Fruit fly (Drosophila melanogaster): ENCODE data around the gene slgA.
A peak's percentile ranks its signal among the peaks of the same experiment; 100 is the strongest.

Gene slgA

DNA sequence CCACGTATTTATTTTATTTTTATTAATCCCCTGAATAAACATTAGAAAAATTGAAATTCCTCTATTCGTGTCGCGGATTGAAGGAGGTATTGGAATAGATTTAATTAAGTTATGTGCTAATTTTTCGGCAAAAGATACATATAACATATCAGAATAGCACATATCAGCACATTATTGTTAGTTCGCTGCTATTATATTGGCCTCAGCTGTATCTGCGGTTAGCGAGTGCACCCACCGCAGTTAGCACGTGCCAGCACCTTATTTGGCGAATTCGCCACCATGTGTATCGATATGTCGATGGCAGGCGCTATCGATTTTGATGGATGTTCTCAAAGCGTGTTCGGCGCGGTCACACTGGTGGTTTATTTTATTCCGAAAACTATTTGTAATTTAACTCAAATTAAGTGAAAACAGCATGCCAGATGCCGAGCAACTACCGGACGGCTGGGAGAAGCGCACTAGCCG is 28.7 kb upstream of the slgA start, which contains the start of gene dod (continued):
- no peak for TF ChIP-seq CG15696 (tag; optimal IDR thresholded peaks at IDR 0.05)
- TF ChIP-seq CG8765 (GFP tag; IDR thresholded peaks at IDR 0.05), result no peak
- peak; percentile 51 for TF ChIP-seq CG17359 (tag; optimal IDR thresholded peaks at IDR 0.05)
- no peak for TF ChIP-seq Lim3 (GFP tag; IDR thresholded peaks at IDR 0.05)
- no peak for TF ChIP-seq CG12236 (GFP tag; optimal IDR thresholded peaks at IDR 0.05)
- TF ChIP-seq CG17912 (GFP tag; optimal IDR thresholded peaks at IDR 0.05), result peak; percentile 10
- peak; percentile 37 for TF ChIP-seq CG7556 (GFP tag; optimal IDR thresholded peaks at IDR 0.05)
- no peak for TF ChIP-seq Spps (tag; optimal IDR thresholded peaks at IDR 0.05)
- no peak for TF ChIP-seq pnt (GFP tag; optimal IDR thresholded peaks at IDR 0.05)
- TF ChIP-seq fd64A (GFP tag; optimal IDR thresholded peaks at IDR 0.05), result no peak
- no peak for TF ChIP-seq ac (GFP tag; optimal IDR thresholded peaks at IDR 0.05)
- peak; percentile 57 for TF ChIP-seq trem (tag; optimal IDR thresholded peaks at IDR 0.05)
- no peak for TF ChIP-seq gcm2 (GFP tag; optimal IDR thresholded peaks at IDR 0.05)
- TF ChIP-seq Mes4 (GFP tag; optimal IDR thresholded peaks at IDR 0.05), result no peak
- no peak for TF ChIP-seq CG10462 (GFP tag; optimal IDR thresholded peaks at IDR 0.05)
- TF ChIP-seq zen (tag; optimal IDR thresholded peaks at IDR 0.05), result peak; percentile 78
- TF ChIP-seq CG10267 (tag; optimal IDR thresholded peaks at IDR 0.05), result peak; percentile 59
- no peak for TF ChIP-seq en (GFP tag; optimal IDR thresholded peaks at IDR 0.05)
- peak; percentile 54 for TF ChIP-seq Dp (GFP tag; optimal IDR thresholded peaks at IDR 0.05)
- no peak for TF ChIP-seq lab (GFP tag; optimal IDR thresholded peaks at IDR 0.05)
- TF ChIP-seq Hr39 (optimal IDR thresholded peaks at IDR 0.05), result no peak
- TF ChIP-seq gsb (GFP tag; IDR thresholded peaks at IDR 0.05), result no peak
- peak; percentile 88 for TF ChIP-seq Med (GFP tag)
- TF ChIP-seq dimm (GFP tag; IDR thresholded peaks at IDR 0.05), result no peak
- TF ChIP-seq dan (GFP tag; IDR thresholded peaks at IDR 0.05), result no peak
- peak; percentile 30; the same call in 1 of the 2 replicates for TF ChIP-seq sim (GFP tag; IDR thresholded peaks at IDR 0.05)
- no peak for TF ChIP-seq CG10274 (GFP tag; optimal IDR thresholded peaks at IDR 0.05)
- TF ChIP-seq gcm (GFP tag; optimal IDR thresholded peaks at IDR 0.05), result peak; percentile 11
- no peak for TF ChIP-seq oc (tag; optimal IDR thresholded peaks at IDR 0.05)
- no peak for TF ChIP-seq nau (GFP tag; optimal IDR thresholded peaks at IDR 0.05)
- TF ChIP-seq schlank (tag; optimal IDR thresholded peaks at IDR 0.05), result no peak
- no peak for TF ChIP-seq B-H1 (GFP tag; IDR thresholded peaks at IDR 0.05)
- TF ChIP-seq CG13624 (GFP tag; optimal IDR thresholded peaks at IDR 0.05), result peak; percentile 61
- peak; percentile 37; the same call in 1 of the 4 replicates for TF ChIP-seq Gug (GFP tag; IDR thresholded peaks at IDR 0.05)

DNA sequence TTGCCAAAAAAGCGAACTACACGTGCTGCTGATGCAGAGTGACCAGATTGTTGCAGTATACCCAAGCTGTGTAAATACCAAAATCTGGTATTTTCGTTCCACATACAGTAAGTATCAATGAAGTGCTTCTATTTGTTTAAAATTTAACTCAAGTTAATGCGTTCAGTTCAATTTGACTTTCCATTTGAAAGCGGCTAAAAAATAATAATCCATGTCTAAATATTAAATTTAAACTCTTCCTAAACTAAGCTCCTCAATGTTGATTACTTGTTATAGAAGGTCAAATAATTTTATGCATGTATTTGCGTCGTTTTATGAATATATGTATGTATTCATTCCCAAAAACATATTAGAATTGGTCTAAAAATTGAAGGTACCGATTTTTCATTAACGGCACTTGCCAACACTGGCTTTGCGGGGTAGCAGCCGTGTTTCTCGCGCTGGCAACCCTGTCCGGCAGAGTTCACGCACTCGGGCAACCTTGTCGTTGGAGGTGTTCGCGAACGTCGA is 23.9 kb upstream of the slgA start, which contains the start of the genes peng and sol:
peng (minus strand) TSS at position 44 of the 510 bp plus-strand sequence.
sol (plus strand) TSS at position 481 of the 510 bp plus-strand sequence.
- TF ChIP-seq CG9727 (GFP tag; optimal IDR thresholded peaks at IDR 0.05), result peak; percentile 84
- TF ChIP-seq ash1 (GFP tag; optimal IDR thresholded peaks at IDR 0.05), result no peak
- peak; percentile 77 for TF ChIP-seq CG1602 (GFP tag; optimal IDR thresholded peaks at IDR 0.05)
- TF ChIP-seq Abd-B (GFP tag; optimal IDR thresholded peaks at IDR 0.05), result peak; percentile 72
- TF ChIP-seq kah (GFP tag; optimal IDR thresholded peaks at IDR 0.05), result no peak
- 0 out of 3 replicates have a peak, but pooled peaks have one; percentile 43 for TF ChIP-seq CG11560 (tag; IDR thresholded peaks at IDR 0.05)
- TF ChIP-seq Asciz (GFP tag; optimal IDR thresholded peaks at IDR 0.05), result no peak
- 0 out of 2 replicates have a peak, but pooled peaks have one; percentile 24 for TF ChIP-seq onecut (GFP tag; IDR thresholded peaks at IDR 0.05)
- peak; percentile 65 for TF ChIP-seq CG2712 (tag; optimal IDR thresholded peaks at IDR 0.05)
- no peak for TF ChIP-seq CG11696 (GFP tag; IDR thresholded peaks at IDR 0.05)
- no peak for TF ChIP-seq CG11093 (GFP tag; IDR thresholded peaks at IDR 0.05)
- TF ChIP-seq vnd (GFP tag; IDR thresholded peaks at IDR 0.05; ENCODE audit: partially characterized antibody), result no peak
- peak; percentile 30 for TF ChIP-seq CG6813 (GFP tag; optimal IDR thresholded peaks at IDR 0.05)
- peak; percentile 45 for TF ChIP-seq CG3163 (GFP tag; optimal IDR thresholded peaks at IDR 0.05)
- peak; percentile 23 for TF ChIP-seq CG32772 (GFP tag; IDR thresholded peaks at IDR 0.05)
- peak; percentile 43; the same call in 1 of the 3 replicates for TF ChIP-seq CG7357 (GFP tag; IDR thresholded peaks at IDR 0.05)
- no peak for TF ChIP-seq aop (GFP tag; IDR thresholded peaks at IDR 0.05)
- peak; percentile 51 for TF ChIP-seq B-H2 (GFP tag; optimal IDR thresholded peaks at IDR 0.05)
- TF ChIP-seq CG6689 (GFP tag; IDR thresholded peaks at IDR 0.05), result peak; percentile 54
- peak; percentile 65 for TF ChIP-seq CG7556 (GFP tag; optimal IDR thresholded peaks at IDR 0.05)

Data from whole organism, embryonic.